Fruit fly (Drosophila melanogaster) S2 (cell line): ENCODE data around the gene CG10163.

Experiments
- CG8478 ChIP-seq: fragments of >200 bp; optimal IDR thresholded peaks from 2 replicates; lab custom pipeline; 2018
- CTCF ChIP-seq, 2 experiments: fragments of >200 bp; optimal IDR thresholded peaks; 2 replicates each; lab custom pipeline; 2018

- TF ChIP-seq CTCF (optimal IDR thresholded peaks at IDR 0.05; lab: Kevin White, UChicago): peak in 1 of 2 experiments; percentile 11
- TF ChIP-seq CG8478 (lab: Kevin White, UChicago): no peak
These were observed 40.8 kb downstream of the CG10163 start, which contains the start of gene LanA for dm6 chr3L:6217806-6218205.
